Fruit fly (Drosophila melanogaster): Measurements from ENCODE around the gene CG5823.

The CG5823 gene

dm6 chr3R:17530400-17530799, 4.0 kb downstream of the CG5823 start:
- TF ChIP-seq lola (GFP tag; optimal IDR thresholded peaks at IDR 0.05) (no peak), Rel (GFP tag; optimal IDR thresholded peaks at IDR 0.05) (no peak), Rel (tag; optimal IDR thresholded peaks at IDR 0.05) (no peak)

DNA sequence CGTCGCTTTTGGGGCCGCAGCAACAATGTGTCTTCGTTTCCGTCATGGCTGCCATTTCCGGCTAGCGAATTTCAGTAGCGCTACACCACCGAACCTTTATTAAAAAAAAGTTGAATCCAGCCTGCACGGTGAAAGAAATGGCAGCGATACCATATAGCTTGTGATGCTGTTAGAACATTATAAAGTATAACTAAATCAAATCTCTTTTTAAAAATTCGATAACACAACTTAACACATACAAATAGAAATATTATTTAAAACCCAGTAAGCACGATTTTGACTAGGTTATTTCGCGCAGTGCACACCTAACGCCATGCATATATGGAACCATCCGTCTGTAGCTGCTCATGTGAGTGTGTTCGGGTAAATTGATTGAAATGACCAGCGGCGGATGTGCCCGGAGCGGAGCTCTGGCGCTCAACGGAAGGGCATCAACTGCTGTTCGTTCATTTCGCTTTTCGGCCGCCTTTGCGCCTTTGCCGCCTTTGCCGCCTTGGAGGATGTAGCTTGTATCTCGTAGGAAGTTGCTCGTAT, 8.3 kb downstream of the CG5823 start:
- no peak for TF ChIP-seq rgr (GFP tag; optimal IDR thresholded peaks at IDR 0.05)
- TF ChIP-seq sv (GFP tag; optimal IDR thresholded peaks at IDR 0.05) = no peak
- no peak for TF ChIP-seq CG9705 (GFP tag; optimal IDR thresholded peaks at IDR 0.05)
- no peak for TF ChIP-seq ey (GFP tag; optimal IDR thresholded peaks at IDR 0.05)
- TF ChIP-seq Abd-B (GFP tag; optimal IDR thresholded peaks at IDR 0.05) = no peak
- TF ChIP-seq pan (optimal IDR thresholded peaks at IDR 0.05) = no peak
- TF ChIP-seq Jra (GFP tag; optimal IDR thresholded peaks at IDR 0.05) = no peak
- no peak for TF ChIP-seq Vsx2 (GFP tag; optimal IDR thresholded peaks at IDR 0.05; ENCODE audit: partially characterized antibody)
- TF ChIP-seq OdsH (GFP tag; optimal IDR thresholded peaks at IDR 0.05) = no peak
- no peak for TF ChIP-seq CG32264 (GFP tag; optimal IDR thresholded peaks at IDR 0.05)
- no peak for TF ChIP-seq Myc (optimal IDR thresholded peaks at IDR 0.05)
- no peak for TF ChIP-seq dl (GFP tag; optimal IDR thresholded peaks at IDR 0.05; ENCODE audit: insufficient read depth in 1 of 2, partially characterized antibody in 2 of 2)
- TF ChIP-seq Rel (GFP tag; optimal IDR thresholded peaks at IDR 0.05) = no peak
- TF ChIP-seq Rel (tag; optimal IDR thresholded peaks at IDR 0.05) = no peak
- TF ChIP-seq GATAd (GFP tag; optimal IDR thresholded peaks at IDR 0.05) = no peak
- no peak for TF ChIP-seq tai (GFP tag; optimal IDR thresholded peaks at IDR 0.05)
- TF ChIP-seq psq (GFP tag; optimal IDR thresholded peaks at IDR 0.05) = no peak
- TF ChIP-seq h (GFP tag; optimal IDR thresholded peaks at IDR 0.05) = no peak
- TF ChIP-seq dsf (GFP tag; optimal IDR thresholded peaks at IDR 0.05; ENCODE audit: borderline replicate concordance) = no peak
- TF ChIP-seq HLH106 (tag; optimal IDR thresholded peaks at IDR 0.05) = no peak
- TF ChIP-seq Hr78 (GFP tag; optimal IDR thresholded peaks at IDR 0.05) = no peak

- TF ChIP-seq Mio (GFP tag; optimal IDR thresholded peaks at IDR 0.05) (no peak), dmrt93B (GFP tag; optimal IDR thresholded peaks at IDR 0.05) (no peak), foxo (GFP tag; optimal IDR thresholded peaks at IDR 0.05) (no peak), Hnf4 (GFP tag; optimal IDR thresholded peaks at IDR 0.05) (no peak), pan (optimal IDR thresholded peaks at IDR 0.05) (no peak), N (GFP tag; optimal IDR thresholded peaks at IDR 0.05) (no peak), sv (GFP tag; optimal IDR thresholded peaks at IDR 0.05) (no peak), Hr78 (GFP tag; optimal IDR thresholded peaks at IDR 0.05) (no peak), lola (GFP tag; optimal IDR thresholded peaks at IDR 0.05) (no peak), psq (GFP tag; optimal IDR thresholded peaks at IDR 0.05) (no peak), Rel (GFP tag; optimal IDR thresholded peaks at IDR 0.05) (no peak), Rel (tag; optimal IDR thresholded peaks at IDR 0.05) (no peak), Vsx2 (GFP tag; optimal IDR thresholded peaks at IDR 0.05; ENCODE audit: partially characterized antibody) (no peak), CG32264 (GFP tag; optimal IDR thresholded peaks at IDR 0.05) (no peak), Hr83 (GFP tag; optimal IDR thresholded peaks at IDR 0.05; ENCODE audit: poor library complexity, severe bottlenecking) (no peak), rgr (GFP tag; optimal IDR thresholded peaks at IDR 0.05) (no peak), Dif (GFP tag; optimal IDR thresholded peaks at IDR 0.05; ENCODE audit: partially characterized antibody) (no peak), usp (GFP tag; optimal IDR thresholded peaks at IDR 0.05) (no peak)
Measured at dm6 chr3R:17506833-17507232, 27.6 kb downstream of the CG5823 start.

dm6 chr3R:17505599-17505998, 28.8 kb downstream of the CG5823 start, which contains the start of gene Dscam3:
Dscam3 (minus strand) TSS chr3R:17505667.
- TF ChIP-seq sage (GFP tag; optimal IDR thresholded peaks at IDR 0.05) (no peak), dsf (GFP tag; optimal IDR thresholded peaks at IDR 0.05; ENCODE audit: borderline replicate concordance) (no peak), CrebA (GFP tag; optimal IDR thresholded peaks at IDR 0.05; ENCODE audit: borderline replicate concordance) (no peak), pan (optimal IDR thresholded peaks at IDR 0.05) (no peak), brk (GFP tag; optimal IDR thresholded peaks at IDR 0.05) (no peak), Dif (GFP tag; optimal IDR thresholded peaks at IDR 0.05; ENCODE audit: partially characterized antibody) (no peak), tai (GFP tag; optimal IDR thresholded peaks at IDR 0.05) (no peak), psq (GFP tag; optimal IDR thresholded peaks at IDR 0.05) (no peak), Sp1 (GFP tag; optimal IDR thresholded peaks at IDR 0.05) (no peak), h (GFP tag; optimal IDR thresholded peaks at IDR 0.05) (no peak), Hr78 (GFP tag; optimal IDR thresholded peaks at IDR 0.05) (no peak), sv (GFP tag; optimal IDR thresholded peaks at IDR 0.05) (no peak), Jra (GFP tag; optimal IDR thresholded peaks at IDR 0.05) (no peak), Hnf4 (GFP tag; optimal IDR thresholded peaks at IDR 0.05) (no peak), Myc (optimal IDR thresholded peaks at IDR 0.05) (no peak), Dfd (GFP tag; optimal IDR thresholded peaks at IDR 0.05) (no peak), ey (GFP tag; optimal IDR thresholded peaks at IDR 0.05) (no peak), fru (GFP tag; optimal IDR thresholded peaks at IDR 0.05) (no peak), Vsx2 (GFP tag; optimal IDR thresholded peaks at IDR 0.05; ENCODE audit: partially characterized antibody) (no peak)
